Fruit fly (Drosophila melanogaster) whole organism, embryonic: Measurements from ENCODE around the gene CG14420.

Source experiments
- B-H1 ChIP-seq: fragments of 200-800 bp; sonication (Bioruptor generic); IDR thresholded peaks from 3 replicates; pipeline ENCODE4 v1.3.6; 2022; ENCODE audit warnings: missing biosample characterization, missing genetic modification characterization
- CG1024 ChIP-seq: fragments of 200-800 bp; sonication (Bioruptor generic); IDR thresholded peaks from 2 replicates; pipeline ENCODE4 v1.3.6; 2022; ENCODE audit warnings: missing biosample characterization, missing genetic modification characterization
- CG15601 ChIP-seq: fragments of 200-800 bp; sonication (Bioruptor generic); optimal IDR thresholded peaks from 3 replicates; lab custom pipeline; 2019; ENCODE audit warnings: missing biosample characterization, mild to moderate bottlenecking, missing genetic modification characterization, moderate library complexity
- CG32767 ChIP-seq: fragments of 200-800 bp; sonication (Bioruptor generic); IDR thresholded peaks from 2 replicates; pipeline ENCODE4 v1.3.6; 2022; ENCODE audit warnings: missing biosample characterization, missing genetic modification characterization
- CG3726 ChIP-seq: fragments of 200-800 bp; sonication (Bioruptor generic); IDR thresholded peaks from 3 replicates; pipeline ENCODE4, ENCODE4 v1.3.6; 2022; ENCODE audit warnings: missing biosample characterization, missing genetic modification characterization
- CG4424 ChIP-seq: fragments of 200-800 bp; sonication (Bioruptor generic); optimal IDR thresholded peaks from 3 replicates; lab custom pipeline; 2016; ENCODE audit warnings: missing biosample characterization, missing genetic modification characterization
- CG7928 ChIP-seq: fragments of 200-800 bp; sonication (Bioruptor generic); optimal IDR thresholded peaks from 2 replicates; lab custom pipeline; 2017; ENCODE audit warnings: missing biosample characterization, mild to moderate bottlenecking, missing genetic modification characterization
- HmgZ ChIP-seq: fragments of 200-800 bp; sonication (Bioruptor generic); optimal IDR thresholded peaks from 2 replicates; lab custom pipeline; 2018; ENCODE audit warnings: missing biosample characterization, mild to moderate bottlenecking, missing genetic modification characterization
- NC2α ChIP-seq: fragments of 200-800 bp; sonication (Bioruptor generic); optimal IDR thresholded peaks from 2 replicates; lab custom pipeline; 2016; ENCODE audit warnings: missing biosample characterization, missing genetic modification characterization
- hth ChIP-seq: fragments of >200 bp; optimal IDR thresholded peaks from 2 replicates; lab custom pipeline; 2017; ENCODE audit warnings: inconsistent platforms
- usp ChIP-seq: fragments of >200 bp; optimal IDR thresholded peaks from 2 replicates; lab custom pipeline; 2017; ENCODE audit warnings: missing biosample characterization, missing genetic modification characterization

- TF ChIP-seq CG32767: no peak
- no peak for TF ChIP-seq B-H1 (GFP tag; lab: Robert Waterston, UW)
- no peak for TF ChIP-seq CG1024 (GFP tag; lab: Robert Waterston, UW)
- TF ChIP-seq NC2α (GFP tag; lab: Kevin White, UChicago): no peak
- no peak for TF ChIP-seq hth
- no peak for TF ChIP-seq CG3726 (GFP tag; lab: Robert Waterston, UW)
- no peak for TF ChIP-seq CG4424 (GFP tag; lab: Kevin White, UChicago)
- no peak for TF ChIP-seq usp
- TF ChIP-seq HmgZ: no peak
- TF ChIP-seq CG7928 (GFP tag; lab: Kevin White, UChicago): no peak
- TF ChIP-seq CG15601 (tag; lab: Kevin White, UChicago): no peak
These were observed 4.4 kb downstream of the CG14420 start, which contains the start of gene CG14422 for dm6 chrX:2943086-2943485.
